Fruit fly (Drosophila melanogaster): Measurements from ENCODE around the gene Cyp313a2.

DNA sequence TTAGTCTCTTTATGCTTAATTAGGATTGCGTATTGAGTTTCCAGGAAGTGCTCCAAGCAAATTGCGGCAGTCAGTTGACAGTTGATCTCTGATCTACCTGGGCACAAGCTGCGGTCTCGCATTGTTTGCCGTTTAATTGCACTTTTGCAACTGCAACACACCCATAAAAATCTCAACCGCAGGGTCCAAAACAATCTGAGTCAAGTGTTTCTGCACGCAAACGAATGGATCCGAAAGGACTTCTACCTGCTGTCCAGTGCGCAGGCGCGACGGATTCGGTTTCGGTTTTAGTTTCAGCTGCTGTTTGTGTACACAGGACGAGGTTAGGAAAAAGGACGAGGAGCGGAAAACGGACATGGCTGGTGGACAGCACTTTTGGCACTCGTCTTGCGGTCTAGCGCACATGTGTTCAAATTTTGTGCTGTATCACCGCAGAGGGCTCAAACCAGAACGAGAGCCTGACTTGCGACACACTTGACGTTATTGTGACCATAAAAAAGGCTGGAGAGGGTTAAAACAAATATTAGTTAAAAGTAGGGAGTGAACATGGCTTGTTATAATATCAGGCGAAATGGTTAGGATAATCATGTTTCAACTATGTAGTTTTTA, 15.9 kb upstream of the Cyp313a2 start:
- TF ChIP-seq usp (GFP tag; optimal IDR thresholded peaks at IDR 0.05): no peak
- TF ChIP-seq CG8478 (optimal IDR thresholded peaks at IDR 0.05): no peak
- no peak for TF ChIP-seq pan (optimal IDR thresholded peaks at IDR 0.05)
- no peak for TF ChIP-seq psq (optimal IDR thresholded peaks at IDR 0.05)

Data from whole organism.